Fruit fly (Drosophila melanogaster): ENCODE measurements around the gene RpS10b.

RpS10b gene

dm6 chrX:19608042-19608609 is 10.3 kb downstream of the RpS10b start (continued):
- no peak for TF ChIP-seq Ssrp (tag; optimal IDR thresholded peaks at IDR 0.05)
- peak; percentile 49; the same call in 1 of the 2 replicates for TF ChIP-seq Scr (GFP tag; IDR thresholded peaks at IDR 0.05; ENCODE audit: partially characterized antibody)
- TF ChIP-seq ab (GFP tag; optimal IDR thresholded peaks at IDR 0.05), result no peak
- TF ChIP-seq wor (GFP tag; IDR thresholded peaks at IDR 0.05), result no peak
- TF ChIP-seq Atf3 (GFP tag; optimal IDR thresholded peaks at IDR 0.05), result peak; percentile 32
- no peak for TF ChIP-seq Abd-B (GFP tag; optimal IDR thresholded peaks at IDR 0.05)
- TF ChIP-seq CG15073 (GFP tag; optimal IDR thresholded peaks at IDR 0.05), result no peak
- no peak for TF ChIP-seq CG6683 (GFP tag; optimal IDR thresholded peaks at IDR 0.05)
- TF ChIP-seq CG7839 (tag; optimal IDR thresholded peaks at IDR 0.05), result no peak
- no peak for TF ChIP-seq CG8290 (GFP tag; optimal IDR thresholded peaks at IDR 0.05)
- TF ChIP-seq CG8290 (tag; optimal IDR thresholded peaks at IDR 0.05), result peak in 1 of 2 experiments; percentile 19
- TF ChIP-seq Awh (GFP tag; IDR thresholded peaks at IDR 0.05), result peak; percentile 72
- TF ChIP-seq Doc3 (GFP tag; IDR thresholded peaks at IDR 0.05; ENCODE audit: partially characterized antibody), result peak; percentile 42; the same call in 1 of the 3 replicates
- no peak for TF ChIP-seq H15 (GFP tag; IDR thresholded peaks at IDR 0.05)
- no peak for TF ChIP-seq CG7928 (GFP tag; optimal IDR thresholded peaks at IDR 0.05)
- no peak for TF ChIP-seq CG14014 (GFP tag; IDR thresholded peaks at IDR 0.05)
- no peak for TF ChIP-seq CG15011 (GFP tag; optimal IDR thresholded peaks at IDR 0.05)
- no peak for TF ChIP-seq CG11560 (tag; IDR thresholded peaks at IDR 0.05)
- TF ChIP-seq trem (tag; optimal IDR thresholded peaks at IDR 0.05), result no peak
- no peak for TF ChIP-seq CG30431 (GFP tag; optimal IDR thresholded peaks at IDR 0.05)
- no peak for TF ChIP-seq tgo (GFP tag; IDR thresholded peaks at IDR 0.05)
- TF ChIP-seq Max (GFP tag; optimal IDR thresholded peaks at IDR 0.05), result no peak
- TF ChIP-seq CG15601 (tag; optimal IDR thresholded peaks at IDR 0.05), result peak; percentile 56
- peak; percentile 60 for TF ChIP-seq stwl (tag; optimal IDR thresholded peaks at IDR 0.05)
- no peak for TF ChIP-seq CG10565 (GFP tag; optimal IDR thresholded peaks at IDR 0.05)
- TF ChIP-seq CG3163 (GFP tag; optimal IDR thresholded peaks at IDR 0.05), result no peak
- no peak for TF ChIP-seq fd64A (GFP tag; optimal IDR thresholded peaks at IDR 0.05)
- TF ChIP-seq da (GFP tag; optimal IDR thresholded peaks at IDR 0.05), result no peak
- no peak for TF ChIP-seq lab (GFP tag; optimal IDR thresholded peaks at IDR 0.05)
- TF ChIP-seq CrebB (tag; optimal IDR thresholded peaks at IDR 0.05), result peak; percentile 15
- TF ChIP-seq CG17612 (GFP tag; IDR thresholded peaks at IDR 0.05), result no peak
- no peak for TF ChIP-seq CG11247 (GFP tag; IDR thresholded peaks at IDR 0.05)
- no peak for TF ChIP-seq CG1024 (GFP tag; IDR thresholded peaks at IDR 0.05)
- no peak for TF ChIP-seq vnd (GFP tag; IDR thresholded peaks at IDR 0.05; ENCODE audit: partially characterized antibody)
- no peak for TF ChIP-seq CG7357 (GFP tag; IDR thresholded peaks at IDR 0.05)
- TF ChIP-seq CG12769 (tag; optimal IDR thresholded peaks at IDR 0.05), result peak; percentile 66
- peak; percentile 80; the same call in 2 of the 3 replicates for TF ChIP-seq so (GFP tag; IDR thresholded peaks at IDR 0.05)
- TF ChIP-seq CG8388 (GFP tag; optimal IDR thresholded peaks at IDR 0.05), result no peak
- TF ChIP-seq grn (GFP tag; optimal IDR thresholded peaks at IDR 0.05), result peak; percentile 43
- TF ChIP-seq CG2116 (GFP tag; optimal IDR thresholded peaks at IDR 0.05), result peak; percentile 38
- TF ChIP-seq nom (GFP tag; optimal IDR thresholded peaks at IDR 0.05), result peak; percentile 26
- TF ChIP-seq oc (tag; optimal IDR thresholded peaks at IDR 0.05), result peak; percentile 24
- no peak for TF ChIP-seq gfzf (GFP tag; optimal IDR thresholded peaks at IDR 0.05)
- TF ChIP-seq CG9817 (tag; optimal IDR thresholded peaks at IDR 0.05), result no peak
- 0 out of 3 replicates have a peak, but pooled peaks have one; percentile 26 for TF ChIP-seq CG7963 (GFP tag; IDR thresholded peaks at IDR 0.05; ENCODE audit: partially characterized antibody)
- TF ChIP-seq Dll (GFP tag; IDR thresholded peaks at IDR 0.05; ENCODE audit: partially characterized antibody), result peak; percentile 57; the same call in 3 of the 4 replicates
- no peak for TF ChIP-seq Sry-δ (GFP tag; optimal IDR thresholded peaks at IDR 0.05)
- TF ChIP-seq mirr (GFP tag; optimal IDR thresholded peaks at IDR 0.05), result peak; percentile 65
- no peak for TF ChIP-seq bigmax (GFP tag; optimal IDR thresholded peaks at IDR 0.05)
- no peak for TF ChIP-seq CG31365 (tag; optimal IDR thresholded peaks at IDR 0.05)

Data from whole organism, embryonic.